Fruit fly (Drosophila melanogaster) whole organism, embryonic: ENCODE measurements around the gene Ir94a.
A peak's percentile ranks its signal among the peaks of the same experiment; 100 is the strongest.

Source experiments
- Abd-B ChIP-seq: fragments of 200-800 bp; sonication (Bioruptor generic); optimal IDR thresholded peaks from 2 replicates; lab custom pipeline; 2018; ENCODE audit warnings: missing biosample characterization, mild to moderate bottlenecking, missing genetic modification characterization, moderate library complexity
- B-H1 ChIP-seq: fragments of 200-800 bp; sonication (Bioruptor generic); IDR thresholded peaks from 3 replicates; pipeline ENCODE4 v1.3.6; 2022; ENCODE audit warnings: missing biosample characterization, missing genetic modification characterization
- BEAF-32 ChIP-seq: fragments of 200-800 bp; sonication (Bioruptor generic); optimal IDR thresholded peaks from 3 replicates; lab custom pipeline; 2017; ENCODE audit warnings: missing biosample characterization, missing genetic modification characterization, mild to moderate bottlenecking, moderate library complexity, missing genetic modification reagents
- CG10565 ChIP-seq: fragments of 200-800 bp; sonication (Bioruptor generic); optimal IDR thresholded peaks from 3 replicates; lab custom pipeline; 2016; ENCODE audit warnings: missing biosample characterization, mild to moderate bottlenecking, missing genetic modification characterization
- CG11085 ChIP-seq: fragments of 200-800 bp; sonication (Bioruptor generic); IDR thresholded peaks from 2 replicates; pipeline ENCODE4 v1.3.6; 2022; ENCODE audit warnings: missing biosample characterization, missing genetic modification characterization
- CG12744 ChIP-seq: fragments of 200-800 bp; sonication (Bioruptor generic); optimal IDR thresholded peaks from 2 replicates; lab custom pipeline; 2016; ENCODE audit warnings: missing biosample characterization, missing genetic modification characterization
- CG12942 ChIP-seq: fragments of 200-800 bp; sonication (Bioruptor generic); optimal IDR thresholded peaks from 3 replicates; lab custom pipeline; 2016; ENCODE audit warnings: missing biosample characterization, missing genetic modification characterization
- CG13123 ChIP-seq: fragments of 200-800 bp; sonication (Bioruptor generic); optimal IDR thresholded peaks from 2 replicates; lab custom pipeline; 2016; ENCODE audit warnings: missing biosample characterization, missing genetic modification characterization
- CG14050 ChIP-seq: fragments of 200-800 bp; sonication (Bioruptor generic); IDR thresholded peaks from 3 replicates; pipeline ENCODE4 v1.3.6; 2022; ENCODE audit warnings: missing biosample characterization, missing genetic modification characterization
- CG15073 ChIP-seq: fragments of 200-800 bp; sonication (Bioruptor generic); optimal IDR thresholded peaks from 2 replicates; lab custom pipeline; 2016; ENCODE audit warnings: missing biosample characterization, missing genetic modification characterization
- CG17328 ChIP-seq: fragments of 200-800 bp; sonication (Bioruptor generic); IDR thresholded peaks from 2 replicates; pipeline ENCODE4 v1.3.6; 2022; ENCODE audit warnings: missing biosample characterization, missing genetic modification characterization
- CG1792 ChIP-seq: fragments of 200-800 bp; sonication (Bioruptor generic); optimal IDR thresholded peaks from 2 replicates; lab custom pipeline; 2016; ENCODE audit warnings: missing biosample characterization, missing genetic modification characterization
- CG2120 ChIP-seq: fragments of 200-800 bp; sonication (Bioruptor generic); optimal IDR thresholded peaks from 3 replicates; lab custom pipeline; 2016; ENCODE audit warnings: missing biosample characterization, missing genetic modification characterization
- CG2199 ChIP-seq: fragments of 200-800 bp; sonication (Bioruptor generic); IDR thresholded peaks from 3 replicates; pipeline ENCODE4 v1.3.6; 2022; ENCODE audit warnings: missing biosample characterization, missing genetic modification characterization
- CG4282 ChIP-seq: fragments of 200-800 bp; sonication (Bioruptor generic); optimal IDR thresholded peaks from 2 replicates; lab custom pipeline; 2016; ENCODE audit warnings: missing biosample characterization, missing genetic modification characterization
- CG6175 ChIP-seq: fragments of 200-800 bp; sonication (Bioruptor generic); IDR thresholded peaks from 3 replicates; pipeline ENCODE4 v1.3.6; 2022; ENCODE audit warnings: missing biosample characterization, missing genetic modification characterization
- CTCF ChIP-seq: fragments of 200-800 bp; sonication (Bioruptor generic); optimal IDR thresholded peaks from 2 replicates; lab custom pipeline; 2017; ENCODE audit warnings: missing biosample characterization, mild to moderate bottlenecking, missing genetic modification characterization, moderate library complexity
- Dad ChIP-seq: fragments of 200-800 bp; sonication (Bioruptor generic); optimal IDR thresholded peaks from 3 replicates; lab custom pipeline; 2016; ENCODE audit warnings: missing biosample characterization, missing genetic modification characterization
- Dbx ChIP-seq: fragments of 200-800 bp; sonication (Bioruptor generic); IDR thresholded peaks from 3 replicates; pipeline ENCODE4 v1.3.6; 2022; ENCODE audit warnings: missing biosample characterization, missing genetic modification characterization
- Spps ChIP-seq: fragments of 200-800 bp; sonication (Bioruptor generic); optimal IDR thresholded peaks from 2 replicates; lab custom pipeline; 2018; ENCODE audit warnings: missing biosample characterization, mild to moderate bottlenecking, missing genetic modification characterization
- Stat92E ChIP-seq, 3 experiments: fragments of >200 bp in 2 of 3; fragments of 200-800 bp in 1 of 3; sonication (Bioruptor generic) in 1 of 3; optimal IDR thresholded peaks; 2 replicates each; lab custom pipeline; 2017 to 2019; ENCODE audit warnings: missing biosample characterization in 3 of 3, missing genetic modification characterization in 3 of 3, mild to moderate bottlenecking in 1 of 3, moderate library complexity in 1 of 3
- Tbp ChIP-seq: fragments of >200 bp; optimal IDR thresholded peaks from 2 replicates; lab custom pipeline; 2018; ENCODE audit warnings: missing biosample characterization, missing genetic modification characterization
- Vsx1 ChIP-seq: fragments of 200-800 bp; sonication (Bioruptor generic); optimal IDR thresholded peaks from 2 replicates; lab custom pipeline; 2017; ENCODE audit warnings: missing biosample characterization, mild to moderate bottlenecking, missing genetic modification characterization, missing genetic modification reagents
- btn ChIP-seq: fragments of 200-800 bp; sonication (Bioruptor generic); optimal IDR thresholded peaks from 2 replicates; lab custom pipeline; 2016; ENCODE audit warnings: missing biosample characterization, missing genetic modification characterization
- cas ChIP-seq: fragments of 200-800 bp; sonication (Bioruptor generic); IDR thresholded peaks from 2 replicates; pipeline ENCODE4 v1.3.6; 2022; ENCODE audit warnings: missing biosample characterization, missing genetic modification characterization
- chm ChIP-seq: fragments of 200-800 bp; sonication (Bioruptor generic); IDR thresholded peaks from 2 replicates; pipeline ENCODE4 v1.3.6; 2022; ENCODE audit warnings: missing biosample characterization, missing genetic modification characterization
- ci ChIP-seq: fragments of 200-800 bp; sonication (Bioruptor generic); IDR thresholded peaks from 3 replicates; pipeline ENCODE4 v1.3.6; 2022; ENCODE audit warnings: missing biosample characterization, missing genetic modification characterization
- cwo ChIP-seq: fragments of 200-800 bp; sonication (Bioruptor generic); optimal IDR thresholded peaks from 3 replicates; lab custom pipeline; 2017; ENCODE audit warnings: missing biosample characterization, missing genetic modification characterization, mild to moderate bottlenecking, moderate library complexity, missing genetic modification reagents
- grn ChIP-seq: fragments of 200-800 bp; sonication (Bioruptor generic); optimal IDR thresholded peaks from 3 replicates; lab custom pipeline; 2017; ENCODE audit warnings: missing biosample characterization, missing genetic modification characterization
- gsb ChIP-seq: fragments of 200-800 bp; sonication (Bioruptor generic); IDR thresholded peaks from 2 replicates; pipeline ENCODE4 v1.3.6; 2022; ENCODE audit warnings: missing biosample characterization, missing genetic modification characterization
- gt ChIP-seq: fragments of 200-800 bp; sonication (Bioruptor generic); IDR thresholded peaks from 2 replicates; pipeline ENCODE4 v1.3.6; 2022; ENCODE audit warnings: missing biosample characterization, missing genetic modification characterization
- hkb ChIP-seq, 2 experiments: fragments of 200-800 bp in 1 of 2; fragments of >200 bp in 1 of 2; sonication (Bioruptor generic) in 1 of 2; IDR thresholded peaks in 1 of 2; optimal IDR thresholded peaks in 1 of 2; 2 replicates each; pipeline versions ENCODE4 v1.3.6 to Lab custom; 2017 to 2022; ENCODE audit warnings: missing biosample characterization in 1 of 2, missing genetic modification characterization in 1 of 2
- hth ChIP-seq: fragments of >200 bp; optimal IDR thresholded peaks from 2 replicates; lab custom pipeline; 2017; ENCODE audit warnings: inconsistent platforms
- lilli ChIP-seq: fragments of 200-800 bp; sonication (Bioruptor generic); optimal IDR thresholded peaks from 3 replicates; lab custom pipeline; 2016; ENCODE audit warnings: missing biosample characterization, missing genetic modification characterization
- oc ChIP-seq: fragments of 200-800 bp; sonication (Bioruptor generic); optimal IDR thresholded peaks from 2 replicates; lab custom pipeline; 2018; ENCODE audit warnings: missing biosample characterization, mild to moderate bottlenecking, missing genetic modification characterization, moderate library complexity
- org-1 ChIP-seq: fragments of 200-800 bp; sonication (Bioruptor generic); optimal IDR thresholded peaks from 2 replicates; lab custom pipeline; 2017; ENCODE audit warnings: missing biosample characterization, missing genetic modification characterization
- pfk ChIP-seq: fragments of 200-800 bp; sonication (Bioruptor generic); optimal IDR thresholded peaks from 2 replicates; lab custom pipeline; 2018; ENCODE audit warnings: missing biosample characterization, mild to moderate bottlenecking, missing genetic modification characterization, moderate library complexity
- pum ChIP-seq: fragments of 200-800 bp; sonication (Bioruptor generic); optimal IDR thresholded peaks from 2 replicates; lab custom pipeline; 2016; ENCODE audit warnings: missing biosample characterization, missing genetic modification characterization
- run ChIP-seq: fragments of 200-800 bp; sonication (Bioruptor generic); optimal IDR thresholded peaks from 3 replicates; lab custom pipeline; 2018; ENCODE audit warnings: missing biosample characterization, mild to moderate bottlenecking, missing genetic modification characterization
- schlank ChIP-seq: fragments of 200-800 bp; sonication (Bioruptor generic); optimal IDR thresholded peaks from 2 replicates; lab custom pipeline; 2018; ENCODE audit warnings: missing biosample characterization, mild to moderate bottlenecking, missing genetic modification characterization
- sens ChIP-seq: fragments of 200-800 bp; sonication (Bioruptor generic); peaks from one replicate; lab custom pipeline; 2016; ENCODE audit warnings: missing biosample characterization, missing genetic modification characterization
- sqz ChIP-seq: fragments of 200-800 bp; sonication (Bioruptor generic); optimal IDR thresholded peaks from 3 replicates; lab custom pipeline; 2018; ENCODE audit warnings: missing biosample characterization, mild to moderate bottlenecking, missing genetic modification characterization

The Ir94a gene

DNA sequence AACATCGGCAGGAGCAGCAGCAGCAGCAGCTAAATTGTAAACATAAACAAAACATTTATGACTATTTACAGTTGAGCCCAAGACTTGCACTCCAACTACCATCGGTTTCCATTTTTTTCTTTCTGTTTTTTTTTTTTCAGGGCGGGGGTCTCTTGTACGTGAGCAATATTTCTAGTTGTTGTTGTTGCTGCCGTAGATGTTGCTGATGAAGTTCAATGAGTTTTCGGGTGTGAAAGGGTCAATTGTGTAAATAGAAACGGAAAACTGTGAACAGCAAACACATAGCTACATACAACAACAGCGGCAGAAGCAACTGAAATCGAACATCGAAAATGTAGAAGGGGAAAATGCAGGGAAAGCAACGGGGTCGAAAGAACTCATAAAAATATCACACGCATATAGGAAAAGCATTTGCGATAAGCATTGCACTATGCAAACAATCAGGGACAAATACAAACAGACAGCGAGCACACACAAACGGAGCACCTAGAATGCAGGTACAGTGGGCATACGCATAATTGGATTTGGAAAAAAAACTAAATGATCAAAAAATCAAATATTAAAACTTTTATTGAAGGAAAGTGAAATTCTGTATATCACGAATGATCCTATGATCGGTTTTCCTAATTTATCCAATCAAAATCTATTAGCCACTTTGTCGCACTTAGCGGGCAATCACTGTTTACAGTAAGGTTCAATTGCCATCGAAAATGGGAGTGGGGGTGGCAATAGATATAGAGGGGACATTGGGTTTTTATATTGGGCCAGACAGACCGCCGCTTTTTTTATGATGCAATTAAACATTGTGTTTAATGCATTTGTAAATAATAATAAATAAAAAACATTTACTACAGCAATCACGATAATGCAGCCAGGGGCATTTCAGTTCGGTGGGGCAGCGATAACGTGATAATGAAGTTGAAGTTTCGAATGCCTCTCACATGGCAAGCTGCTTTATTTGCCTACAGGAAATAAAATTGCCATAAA, 32.5 kb downstream of the Ir94a start (continued):
- TF ChIP-seq pum (GFP tag; lab: Kevin White, UChicago) = peak; percentile 75
- no peak for TF ChIP-seq CG4282 (GFP tag; lab: Kevin White, UChicago)
- peak; percentile 48 for TF ChIP-seq CG1792 (GFP tag; lab: Kevin White, UChicago)
- TF ChIP-seq lilli (GFP tag; lab: Kevin White, UChicago) = peak; percentile 57
- peak; percentile 85 for TF ChIP-seq Dad (GFP tag; lab: Kevin White, UChicago)
- TF ChIP-seq gt (GFP tag; lab: Robert Waterston, UW) = peak; percentile 73
- TF ChIP-seq CG12744 (GFP tag; lab: Kevin White, UChicago) = no peak
- no peak for TF ChIP-seq Dbx (GFP tag; lab: Robert Waterston, UW)
- no peak for TF ChIP-seq hkb (optimal IDR thresholded peaks at IDR 0.05; lab: Kevin White, UChicago)
- TF ChIP-seq hkb (GFP tag; IDR thresholded peaks at IDR 0.05; lab: Robert Waterston, UW) = peak; percentile 72
- peak; percentile 44 for TF ChIP-seq CG12942 (GFP tag; lab: Kevin White, UChicago)
- TF ChIP-seq hth = no peak
- no peak for TF ChIP-seq gsb (GFP tag; lab: Robert Waterston, UW)
- TF ChIP-seq schlank (tag; lab: Kevin White, UChicago) = no peak
- peak; percentile 88 for TF ChIP-seq CG17328
- TF ChIP-seq BEAF-32 = no peak
- TF ChIP-seq Stat92E (GFP tag; optimal IDR thresholded peaks at IDR 0.05; lab: Kevin White, UChicago) = peak in 1 of 3 experiments; percentile 28
- TF ChIP-seq CG13123 (GFP tag; lab: Kevin White, UChicago) = peak; percentile 13
- TF ChIP-seq Tbp (GFP tag; lab: Kevin White, UChicago) = no peak
- peak; percentile 57; the same call in 2 of the 3 replicates for TF ChIP-seq CG14050 (GFP tag; lab: Robert Waterston, UW)
- TF ChIP-seq Vsx1 (GFP tag; lab: Kevin White, UChicago) = peak; percentile 59
- TF ChIP-seq CTCF (GFP tag; lab: Kevin White, UChicago) = peak; percentile 32
- TF ChIP-seq CG11085 (GFP tag; lab: Robert Waterston, UW) = peak; percentile 41; the same call in 1 of the 2 replicates
- TF ChIP-seq run (tag; lab: Kevin White, UChicago) = peak; percentile 2
- no peak for TF ChIP-seq CG2120 (GFP tag; lab: Kevin White, UChicago)

DNA sequence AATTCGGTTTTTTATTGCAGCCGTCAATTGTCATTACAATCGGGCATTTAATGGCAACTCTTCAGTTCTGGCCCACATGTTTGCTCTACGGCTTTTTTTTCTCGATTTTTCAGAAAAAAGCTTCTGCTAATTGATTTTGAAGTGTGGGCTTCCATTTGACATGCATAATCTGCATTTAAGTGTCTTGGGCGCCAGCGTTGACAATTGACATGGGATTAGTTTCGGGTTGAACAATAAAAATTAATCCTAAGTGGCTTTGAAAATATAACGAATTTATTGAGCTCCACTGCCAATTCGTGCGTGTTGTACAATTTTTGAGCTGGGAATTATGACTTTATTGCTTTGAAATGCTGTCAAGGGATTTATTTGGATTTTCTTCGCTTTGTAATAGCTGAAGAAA, 33.3 kb downstream of the Ir94a start:
- TF ChIP-seq pfk (GFP tag; lab: Kevin White, UChicago) (no peak), Spps (tag; lab: Kevin White, UChicago) (no peak), cwo (GFP tag; lab: Kevin White, UChicago) (no peak), sens (GFP tag; lab: Kevin White, UChicago) (peak; percentile 50), chm (0 out of 2 replicates have a peak, but pooled peaks have one; percentile 7), oc (tag; lab: Kevin White, UChicago) (peak; percentile 84), CG10565 (GFP tag; lab: Kevin White, UChicago) (no peak), Abd-B (peak; percentile 13), sqz (GFP tag; lab: Kevin White, UChicago) (no peak), B-H1 (GFP tag; lab: Robert Waterston, UW) (no peak), CG15073 (GFP tag; lab: Kevin White, UChicago) (no peak), CG6175 (GFP tag; lab: Robert Waterston, UW) (no peak), CG2199 (GFP tag; lab: Robert Waterston, UW) (no peak), ci (GFP tag; lab: Robert Waterston, UW) (no peak), grn (GFP tag; lab: Kevin White, UChicago) (no peak), org-1 (GFP tag; lab: Kevin White, UChicago) (no peak), btn (GFP tag; lab: Kevin White, UChicago) (no peak), cas (GFP tag; lab: Robert Waterston, UW) (no peak)
